Fruit fly (Drosophila melanogaster): ENCODE measurements around the gene CG11927.

Gene CG11927

DNA sequence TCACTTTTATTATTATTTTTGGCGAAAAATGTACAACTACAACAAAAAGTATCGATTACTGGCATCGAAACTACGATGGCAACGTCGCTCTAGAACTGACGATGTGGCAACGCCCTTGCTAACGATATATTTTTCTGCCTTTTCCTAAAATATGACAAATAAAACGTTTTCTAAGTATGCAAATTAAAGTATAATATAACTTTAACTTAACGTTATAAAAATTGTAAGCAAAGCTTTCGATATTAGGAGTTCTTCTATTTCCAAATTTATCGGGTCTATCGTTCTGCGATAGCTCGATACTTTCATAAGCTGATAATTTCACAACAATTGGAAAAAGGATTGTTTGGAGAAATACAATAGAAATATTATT, 35.4 kb downstream of the CG11927 start, which contains the start of the genes Cf2 and CG3008:
Cf2 (minus strand) TSS at position 85 of the 370 bp plus-strand sequence.
CG3008 (plus strand) TSS at position 276 of the 370 bp plus-strand sequence.
- no peak for TF ChIP-seq tin (GFP tag; optimal IDR thresholded peaks at IDR 0.05)
- peak; percentile 3 for TF ChIP-seq CG4424 (GFP tag; optimal IDR thresholded peaks at IDR 0.05)
- peak; percentile 76 for TF ChIP-seq inv (GFP tag; IDR thresholded peaks at IDR 0.05; ENCODE audit: partially characterized antibody)
- no peak for TF ChIP-seq CG8478 (optimal IDR thresholded peaks at IDR 0.05)
- TF ChIP-seq jigr1 (GFP tag; IDR thresholded peaks at IDR 0.05): no peak
- TF ChIP-seq sens (GFP tag): peak; percentile 87
- peak; percentile 83 for TF ChIP-seq Dref (GFP tag; IDR thresholded peaks at IDR 0.05)
- TF ChIP-seq CG13287 (GFP tag; IDR thresholded peaks at IDR 0.05; ENCODE audit: partially characterized antibody): peak; percentile 89
- no peak for TF ChIP-seq dmrt11E (tag; optimal IDR thresholded peaks at IDR 0.05)
- no peak for TF ChIP-seq CG32767 (GFP tag; IDR thresholded peaks at IDR 0.05)
- TF ChIP-seq pzg (GFP tag; optimal IDR thresholded peaks at IDR 0.05): peak; percentile 78
- TF ChIP-seq Sry-β (GFP tag; optimal IDR thresholded peaks at IDR 0.05): no peak
- no peak for TF ChIP-seq CG7839 (tag; optimal IDR thresholded peaks at IDR 0.05)
- no peak for TF ChIP-seq zf30C (GFP tag; optimal IDR thresholded peaks at IDR 0.05)
- no peak for TF ChIP-seq Sox102F (GFP tag; optimal IDR thresholded peaks at IDR 0.05)
- no peak for TF ChIP-seq so (GFP tag; IDR thresholded peaks at IDR 0.05)
- no peak for TF ChIP-seq br (optimal IDR thresholded peaks at IDR 0.05)
- TF ChIP-seq CG1602 (GFP tag; optimal IDR thresholded peaks at IDR 0.05): no peak
- TF ChIP-seq CG32772 (GFP tag; IDR thresholded peaks at IDR 0.05): no peak
- TF ChIP-seq Sry-δ (GFP tag; optimal IDR thresholded peaks at IDR 0.05): peak; percentile 93
- TF ChIP-seq CG10267 (tag; optimal IDR thresholded peaks at IDR 0.05): peak; percentile 64
- no peak for TF ChIP-seq az2 (GFP tag; optimal IDR thresholded peaks at IDR 0.05)
- peak; percentile 79 for TF ChIP-seq Doc3 (GFP tag; IDR thresholded peaks at IDR 0.05; ENCODE audit: partially characterized antibody)
- TF ChIP-seq chm (GFP tag; IDR thresholded peaks at IDR 0.05): no peak
- peak; percentile 64 for TF ChIP-seq CG8924 (tag; optimal IDR thresholded peaks at IDR 0.05)
- no peak for TF ChIP-seq Drgx (GFP tag; IDR thresholded peaks at IDR 0.05)
- TF ChIP-seq CG15601 (tag; optimal IDR thresholded peaks at IDR 0.05): peak; percentile 19
- no peak for TF ChIP-seq E2f2 (GFP tag; IDR thresholded peaks at IDR 0.05)
- no peak for TF ChIP-seq Atf6 (GFP tag; IDR thresholded peaks at IDR 0.05)
- no peak for TF ChIP-seq ac (GFP tag; optimal IDR thresholded peaks at IDR 0.05)
- TF ChIP-seq Ptx1 (GFP tag; IDR thresholded peaks at IDR 0.05): no peak
- no peak for TF ChIP-seq NfI (GFP tag; optimal IDR thresholded peaks at IDR 0.05)
- TF ChIP-seq NFAT (GFP tag; IDR thresholded peaks at IDR 0.05): no peak
- no peak for TF ChIP-seq crol (GFP tag; IDR thresholded peaks at IDR 0.05)
- TF ChIP-seq CG9609 (GFP tag; optimal IDR thresholded peaks at IDR 0.05): no peak
- TF ChIP-seq Dp (GFP tag; optimal IDR thresholded peaks at IDR 0.05): peak; percentile 29
- TF ChIP-seq sr (GFP tag; IDR thresholded peaks at IDR 0.05): no peak
- no peak for TF ChIP-seq bsh (GFP tag; optimal IDR thresholded peaks at IDR 0.05)
- peak; percentile 82 for TF ChIP-seq vnd (GFP tag; IDR thresholded peaks at IDR 0.05; ENCODE audit: partially characterized antibody)
- no peak for TF ChIP-seq btn (GFP tag; optimal IDR thresholded peaks at IDR 0.05)
- peak; percentile 44; the same call in 1 of the 2 replicates for TF ChIP-seq CG3847 (GFP tag; IDR thresholded peaks at IDR 0.05)
- TF ChIP-seq CG4820 (GFP tag; optimal IDR thresholded peaks at IDR 0.05): no peak
- TF ChIP-seq Jarid2 (GFP tag; optimal IDR thresholded peaks at IDR 0.05): no peak
- TF ChIP-seq CG11456 (GFP tag; IDR thresholded peaks at IDR 0.05): no peak
- peak; percentile 12 for TF ChIP-seq ems (GFP tag; optimal IDR thresholded peaks at IDR 0.05)
- TF ChIP-seq CG10462 (GFP tag; optimal IDR thresholded peaks at IDR 0.05): no peak
- peak; percentile 21 for TF ChIP-seq gfzf (GFP tag; optimal IDR thresholded peaks at IDR 0.05)
- TF ChIP-seq CG12104 (GFP tag; optimal IDR thresholded peaks at IDR 0.05): no peak
- no peak for TF ChIP-seq CG30431 (GFP tag; optimal IDR thresholded peaks at IDR 0.05)
- peak; percentile 12 for TF ChIP-seq lbe (GFP tag; optimal IDR thresholded peaks at IDR 0.05)
- no peak for TF ChIP-seq Hsf (GFP tag; optimal IDR thresholded peaks at IDR 0.05)
- peak; percentile 62; the same call in 1 of the 3 replicates for TF ChIP-seq zen2 (GFP tag; IDR thresholded peaks at IDR 0.05; ENCODE audit: partially characterized antibody)
- no peak for TF ChIP-seq her (GFP tag; optimal IDR thresholded peaks at IDR 0.05)
